Fruit fly (Drosophila melanogaster): ENCODE data around the gene Ilp2.

Ilp2 gene

dm6 chr3L:9836524-9837047 lies 37.1 kb downstream of the Ilp2 start, which contains the start of gene I-2 (continued):
- TF ChIP-seq CG15514 (GFP tag; optimal IDR thresholded peaks at IDR 0.05) (peak; percentile 60), nerfin-2 (GFP tag; IDR thresholded peaks at IDR 0.05; ENCODE audit: partially characterized antibody) (peak; percentile 77), CG16813 (GFP tag; IDR thresholded peaks at IDR 0.05; ENCODE audit: partially characterized antibody) (peak; percentile 83), CG33213 (GFP tag; optimal IDR thresholded peaks at IDR 0.05) (no peak), en (GFP tag; optimal IDR thresholded peaks at IDR 0.05) (no peak), lilli (GFP tag; optimal IDR thresholded peaks at IDR 0.05) (peak; percentile 58), CG11504 (tag; optimal IDR thresholded peaks at IDR 0.05) (peak; percentile 45), Sin3A (optimal IDR thresholded peaks at IDR 0.05) (peak; percentile 15), D19B (GFP tag; optimal IDR thresholded peaks at IDR 0.05) (no peak), Sry-β (GFP tag; optimal IDR thresholded peaks at IDR 0.05) (peak; percentile 1), salm (tag; optimal IDR thresholded peaks at IDR 0.05) (no peak), CG17361 (GFP tag; IDR thresholded peaks at IDR 0.05) (no peak), pan (optimal IDR thresholded peaks at IDR 0.05) (no peak), pan (GFP tag; optimal IDR thresholded peaks at IDR 0.05 in 1 of 2, IDR thresholded peaks at IDR 0.05 in 1 of 2) (no peak), CG5180 (GFP tag; optimal IDR thresholded peaks at IDR 0.05) (no peak), ato (GFP tag; IDR thresholded peaks at IDR 0.05; ENCODE audit: partially characterized antibody) (peak; percentile 73), CG8924 (tag; optimal IDR thresholded peaks at IDR 0.05) (peak; percentile 10), CG9797 (GFP tag; optimal IDR thresholded peaks at IDR 0.05) (peak; percentile 31), Chrac-16 (GFP tag; optimal IDR thresholded peaks at IDR 0.05) (peak; percentile 12), inv (GFP tag; IDR thresholded peaks at IDR 0.05; ENCODE audit: partially characterized antibody) (peak; percentile 63), pzg (GFP tag; optimal IDR thresholded peaks at IDR 0.05) (peak; percentile 80), danr (GFP tag; IDR thresholded peaks at IDR 0.05) (no peak), Opbp (GFP tag; IDR thresholded peaks at IDR 0.05; ENCODE audit: partially characterized antibody) (peak; percentile 84), CG42726 (GFP tag; IDR thresholded peaks at IDR 0.05; ENCODE audit: partially characterized antibody) (peak; percentile 79), Ssrp (tag; optimal IDR thresholded peaks at IDR 0.05) (no peak), fd64A (GFP tag; optimal IDR thresholded peaks at IDR 0.05) (no peak), Xbp1 (GFP tag; optimal IDR thresholded peaks at IDR 0.05) (peak; percentile 34), CG10267 (tag; optimal IDR thresholded peaks at IDR 0.05) (peak; percentile 43), CG6272 (GFP tag; IDR thresholded peaks at IDR 0.05) (no peak), Hsf (GFP tag; optimal IDR thresholded peaks at IDR 0.05) (peak; percentile 39), cas (GFP tag; IDR thresholded peaks at IDR 0.05) (no peak), E2f1 (GFP tag; IDR thresholded peaks at IDR 0.05) (no peak), CG12391 (tag; optimal IDR thresholded peaks at IDR 0.05) (peak; percentile 41), CG7839 (tag; optimal IDR thresholded peaks at IDR 0.05) (no peak), stwl (tag; optimal IDR thresholded peaks at IDR 0.05) (peak; percentile 70), Deaf1 (tag; optimal IDR thresholded peaks at IDR 0.05) (no peak), CG2116 (GFP tag; optimal IDR thresholded peaks at IDR 0.05) (peak; percentile 69), CG15073 (GFP tag; optimal IDR thresholded peaks at IDR 0.05) (no peak), CG11085 (GFP tag; IDR thresholded peaks at IDR 0.05) (no peak), chn (GFP tag; optimal IDR thresholded peaks at IDR 0.05) (peak; percentile 22), Ets97D (GFP tag; optimal IDR thresholded peaks at IDR 0.05) (peak; percentile 16), amos (GFP tag; IDR thresholded peaks at IDR 0.05; ENCODE audit: partially characterized antibody) (peak; percentile 85), CG10366 (GFP tag; IDR thresholded peaks at IDR 0.05) (peak; percentile 19; the same call in 1 of the 2 replicates), CG2712 (tag; optimal IDR thresholded peaks at IDR 0.05) (peak; percentile 37), row (GFP tag; IDR thresholded peaks at IDR 0.05) (peak; percentile 91), phol (tag; optimal IDR thresholded peaks at IDR 0.05) (peak; percentile 31), CG9437 (GFP tag; optimal IDR thresholded peaks at IDR 0.05) (peak; percentile 26), Eip74EF (GFP tag; optimal IDR thresholded peaks at IDR 0.05) (no peak), slbo (GFP tag; IDR thresholded peaks at IDR 0.05) (peak; percentile 70), grau (tag; optimal IDR thresholded peaks at IDR 0.05) (peak; percentile 34)
